Fruit fly (Drosophila melanogaster): ENCODE measurements around the gene Ca-alpha1T.

Gene Ca-alpha1T

dm6 chrX:6077043-6077547 lies 115.2 kb downstream of the Ca-alpha1T start (continued):
- TF ChIP-seq Sox100B (GFP tag; optimal IDR thresholded peaks at IDR 0.05) = peak; percentile 38
- TF ChIP-seq Hr51 (GFP tag; optimal IDR thresholded peaks at IDR 0.05) = peak in 1 of 2 experiments; percentile 66
- TF ChIP-seq D19A (tag; optimal IDR thresholded peaks at IDR 0.05) = peak; percentile 24
- TF ChIP-seq trem (tag; optimal IDR thresholded peaks at IDR 0.05) = peak; percentile 3
- peak in 1 of 2 experiments; percentile 11 for TF ChIP-seq Eip74EF (GFP tag; optimal IDR thresholded peaks at IDR 0.05)
- TF ChIP-seq CG30403 (GFP tag; optimal IDR thresholded peaks at IDR 0.05) = peak; percentile 40
- TF ChIP-seq CG6689 (GFP tag; IDR thresholded peaks at IDR 0.05) = 0 out of 2 replicates have a peak, but pooled peaks have one; percentile 11
- peak; percentile 27 for TF ChIP-seq CG7839 (tag; optimal IDR thresholded peaks at IDR 0.05)
- TF ChIP-seq CG2678 (tag; optimal IDR thresholded peaks at IDR 0.05) = peak; percentile 56
- TF ChIP-seq HLH3B (GFP tag; IDR thresholded peaks at IDR 0.05) = peak; percentile 15; the same call in 1 of the 2 replicates
- no peak for TF ChIP-seq CG8290 (GFP tag; optimal IDR thresholded peaks at IDR 0.05)
- peak in 1 of 2 experiments; percentile 54 for TF ChIP-seq CG8290 (tag; optimal IDR thresholded peaks at IDR 0.05)
- TF ChIP-seq CG11723 (GFP tag; optimal IDR thresholded peaks at IDR 0.05) = peak; percentile 10
- TF ChIP-seq prd (optimal IDR thresholded peaks at IDR 0.05) = no peak
- 0 out of 3 replicates have a peak, but pooled peaks have one; percentile 23 for TF ChIP-seq prd (GFP tag; IDR thresholded peaks at IDR 0.05)
- TF ChIP-seq chinmo (GFP tag; IDR thresholded peaks at IDR 0.05; ENCODE audit: partially characterized antibody) = 0 out of 4 replicates have a peak, but pooled peaks have one; percentile 57
- TF ChIP-seq gsb-n (tag; optimal IDR thresholded peaks at IDR 0.05) = peak; percentile 42
- peak; percentile 3 for TF ChIP-seq CG14710 (tag; optimal IDR thresholded peaks at IDR 0.05)
- no peak for TF ChIP-seq CG6254 (GFP tag; optimal IDR thresholded peaks at IDR 0.05)
- no peak for TF ChIP-seq NC2α (GFP tag; optimal IDR thresholded peaks at IDR 0.05)
- no peak for TF ChIP-seq nom (GFP tag; optimal IDR thresholded peaks at IDR 0.05)
- no peak for TF ChIP-seq NFAT (GFP tag; IDR thresholded peaks at IDR 0.05)
- TF ChIP-seq az2 (GFP tag; optimal IDR thresholded peaks at IDR 0.05) = peak; percentile 28
- TF ChIP-seq hkb (optimal IDR thresholded peaks at IDR 0.05) = no peak
- TF ChIP-seq hkb (GFP tag; IDR thresholded peaks at IDR 0.05) = peak; percentile 26; the same call in 1 of the 2 replicates
- peak; percentile 20 for TF ChIP-seq salm (tag; optimal IDR thresholded peaks at IDR 0.05)
- TF ChIP-seq Xrp1 (GFP tag; IDR thresholded peaks at IDR 0.05) = peak; percentile 29; the same call in 1 of the 2 replicates
- TF ChIP-seq CG12391 (tag; optimal IDR thresholded peaks at IDR 0.05) = peak; percentile 59
- TF ChIP-seq CG10543 (GFP tag; optimal IDR thresholded peaks at IDR 0.05) = peak; percentile 10
- TF ChIP-seq Max (GFP tag; optimal IDR thresholded peaks at IDR 0.05) = no peak
- peak; percentile 36 for TF ChIP-seq CG8924 (tag; optimal IDR thresholded peaks at IDR 0.05)
- TF ChIP-seq gem (tag; optimal IDR thresholded peaks at IDR 0.05) = peak; percentile 71
- TF ChIP-seq CG17361 (GFP tag; IDR thresholded peaks at IDR 0.05) = 0 out of 3 replicates have a peak, but pooled peaks have one; percentile 43
- peak; percentile 38 for TF ChIP-seq nmo (GFP tag; optimal IDR thresholded peaks at IDR 0.05)
- peak; percentile 0 for TF ChIP-seq sqz (GFP tag; optimal IDR thresholded peaks at IDR 0.05)
- peak; percentile 23 for TF ChIP-seq sens (GFP tag)
- no peak for TF ChIP-seq CG4328 (GFP tag; optimal IDR thresholded peaks at IDR 0.05)
- TF ChIP-seq CG18262 (tag; optimal IDR thresholded peaks at IDR 0.05) = peak; percentile 49
- peak; percentile 6; the same call in 1 of the 2 replicates for TF ChIP-seq chm (GFP tag; IDR thresholded peaks at IDR 0.05)
- no peak for TF ChIP-seq sc (optimal IDR thresholded peaks at IDR 0.05)
- peak; percentile 19 for TF ChIP-seq sc (GFP tag; optimal IDR thresholded peaks at IDR 0.05)
- TF ChIP-seq sug (tag; optimal IDR thresholded peaks at IDR 0.05) = no peak
- 0 out of 3 replicates have a peak, but pooled peaks have one; percentile 25 for TF ChIP-seq CG11695 (GFP tag; IDR thresholded peaks at IDR 0.05)
- TF ChIP-seq Opbp (GFP tag; IDR thresholded peaks at IDR 0.05; ENCODE audit: partially characterized antibody) = 0 out of 3 replicates have a peak, but pooled peaks have one; percentile 29
- TF ChIP-seq CG15269 (tag; optimal IDR thresholded peaks at IDR 0.05) = peak; percentile 18
- TF ChIP-seq pan (optimal IDR thresholded peaks at IDR 0.05) = no peak
- peak in 1 of 2 experiments; percentile 16 for TF ChIP-seq pan (GFP tag; optimal IDR thresholded peaks at IDR 0.05 in 1 of 2, IDR thresholded peaks at IDR 0.05 in 1 of 2)
- peak; percentile 33 for TF ChIP-seq fd96Cb (tag; optimal IDR thresholded peaks at IDR 0.05)
- TF ChIP-seq CG2875 (GFP tag; optimal IDR thresholded peaks at IDR 0.05) = peak; percentile 23
- TF ChIP-seq CG17829 (tag; optimal IDR thresholded peaks at IDR 0.05) = peak; percentile 19

All from whole organism, embryonic.